Fruit fly (Drosophila melanogaster) whole organism, embryonic: ENCODE measurements around the gene Spn27A.

Experiments
- BEAF-32 ChIP-seq: fragments of 200-800 bp; sonication (Bioruptor generic); optimal IDR thresholded peaks from 3 replicates; lab custom pipeline; 2017; ENCODE audit warnings: missing biosample characterization, missing genetic modification characterization, mild to moderate bottlenecking, moderate library complexity, missing genetic modification reagents
- Blimp-1 ChIP-seq: fragments of 200-800 bp; sonication (Bioruptor generic); optimal IDR thresholded peaks from 3 replicates; lab custom pipeline; 2018; ENCODE audit warnings: missing biosample characterization, missing genetic modification characterization, mild to moderate bottlenecking, moderate library complexity, missing genetic modification reagents
- CG11695 ChIP-seq: fragments of 200-800 bp; sonication (Bioruptor generic); IDR thresholded peaks from 3 replicates; pipeline ENCODE4 v1.3.6; 2022; ENCODE audit warnings: missing biosample characterization, missing genetic modification characterization
- CG11696 ChIP-seq: fragments of 200-800 bp; sonication (Bioruptor generic); IDR thresholded peaks from 2 replicates; pipeline ENCODE4 v1.3.6; 2022; ENCODE audit warnings: missing biosample characterization, missing genetic modification characterization
- CG13123 ChIP-seq: fragments of 200-800 bp; sonication (Bioruptor generic); optimal IDR thresholded peaks from 2 replicates; lab custom pipeline; 2016; ENCODE audit warnings: missing biosample characterization, missing genetic modification characterization
- CG13287 ChIP-seq: fragments of 200-800 bp; sonication (Bioruptor generic); IDR thresholded peaks from 2 replicates; pipeline ENCODE4 v1.3.6; 2022; ENCODE audit warnings: missing biosample characterization, missing genetic modification characterization; ENCODE audit not compliant: partially characterized antibody
- CG13296 ChIP-seq: fragments of 200-800 bp; sonication (Bioruptor generic); optimal IDR thresholded peaks from 3 replicates; lab custom pipeline; 2018; ENCODE audit warnings: missing biosample characterization, mild to moderate bottlenecking, missing genetic modification characterization
- CG15514 ChIP-seq: fragments of 200-800 bp; sonication (Bioruptor generic); optimal IDR thresholded peaks from 3 replicates; lab custom pipeline; 2017; ENCODE audit warnings: missing biosample characterization, missing genetic modification characterization, mild to moderate bottlenecking, moderate library complexity, missing genetic modification reagents
- CG1602 ChIP-seq: fragments of 200-800 bp; sonication (Bioruptor generic); optimal IDR thresholded peaks from 3 replicates; lab custom pipeline; 2016; ENCODE audit warnings: missing biosample characterization, missing genetic modification characterization
- CG16863 ChIP-seq: fragments of 200-800 bp; sonication (Bioruptor generic); optimal IDR thresholded peaks from 3 replicates; lab custom pipeline; 2016; ENCODE audit warnings: missing biosample characterization, missing genetic modification characterization
- CG30431 ChIP-seq: fragments of 200-800 bp; sonication (Bioruptor generic); optimal IDR thresholded peaks from 2 replicates; lab custom pipeline; 2017; ENCODE audit warnings: missing biosample characterization, missing genetic modification characterization
- CG31388 ChIP-seq: fragments of 200-800 bp; sonication (Bioruptor generic); optimal IDR thresholded peaks from 2 replicates; lab custom pipeline; 2016; ENCODE audit warnings: missing biosample characterization, missing genetic modification characterization
- CG31441 ChIP-seq: fragments of 200-800 bp; sonication (Bioruptor generic); IDR thresholded peaks from 2 replicates; pipeline ENCODE4 v1.3.6; 2022; ENCODE audit warnings: missing biosample characterization, missing genetic modification characterization
- CG34376 ChIP-seq: fragments of 200-800 bp; sonication (Bioruptor generic); optimal IDR thresholded peaks from 2 replicates; lab custom pipeline; 2018; ENCODE audit warnings: missing biosample characterization, mild to moderate bottlenecking, missing genetic modification characterization
- CG3995 ChIP-seq: fragments of 200-800 bp; sonication (Bioruptor generic); optimal IDR thresholded peaks from 3 replicates; lab custom pipeline; 2016; ENCODE audit warnings: missing biosample characterization, missing genetic modification characterization
- CG4404 ChIP-seq: fragments of 200-800 bp; sonication (Bioruptor generic); IDR thresholded peaks from 2 replicates; pipeline ENCODE4 v1.3.6; 2022; ENCODE audit warnings: missing biosample characterization, missing genetic modification characterization
- CG8478 ChIP-seq: fragments of >200 bp; optimal IDR thresholded peaks from 2 replicates; lab custom pipeline; 2018
- CG9609 ChIP-seq: fragments of 200-800 bp; sonication (Bioruptor generic); optimal IDR thresholded peaks from 3 replicates; lab custom pipeline; 2016; ENCODE audit warnings: missing biosample characterization, missing genetic modification characterization
- CG9727 ChIP-seq: fragments of 200-800 bp; sonication (Bioruptor generic); optimal IDR thresholded peaks from 3 replicates; lab custom pipeline; 2017; ENCODE audit warnings: missing biosample characterization, mild to moderate bottlenecking, missing genetic modification characterization
- Dad ChIP-seq: fragments of 200-800 bp; sonication (Bioruptor generic); optimal IDR thresholded peaks from 3 replicates; lab custom pipeline; 2016; ENCODE audit warnings: missing biosample characterization, missing genetic modification characterization
- Dip2 ChIP-seq: fragments of 200-800 bp; sonication (Bioruptor generic); IDR thresholded peaks from 2 replicates; pipeline ENCODE4 v1.3.6; 2022; ENCODE audit warnings: missing biosample characterization, missing genetic modification characterization
- E2f2 ChIP-seq: fragments of 200-800 bp; sonication (Bioruptor generic); IDR thresholded peaks from 2 replicates; pipeline ENCODE4 v1.3.6; 2022; ENCODE audit warnings: missing biosample characterization, missing genetic modification characterization
- GATAe ChIP-seq: fragments of 200-800 bp; sonication (Bioruptor generic); conservative IDR thresholded peaks from 2 replicates; pipeline ENCODE4 v1.3.6; 2022; ENCODE audit warnings: missing biosample characterization, missing genetic modification characterization
- H2.0 ChIP-seq: fragments of 200-800 bp; sonication (Bioruptor generic); IDR thresholded peaks from 2 replicates; pipeline ENCODE4 v1.3.6; 2022; ENCODE audit warnings: missing biosample characterization, missing genetic modification characterization
- Hmr ChIP-seq: fragments of 200-800 bp; sonication (Bioruptor generic); optimal IDR thresholded peaks from 3 replicates; lab custom pipeline; 2017; ENCODE audit warnings: mild to moderate bottlenecking, missing biosample characterization, missing genetic modification reagents, missing genetic modification characterization
- Lpt ChIP-seq: fragments of >200 bp; optimal IDR thresholded peaks from 2 replicates; lab custom pipeline; 2018; ENCODE audit warnings: missing biosample characterization, missing genetic modification characterization
- MBD-R2 ChIP-seq: fragments of 200-800 bp; sonication (Bioruptor generic); IDR thresholded peaks from 2 replicates; pipeline ENCODE4 v1.3.6; 2022; ENCODE audit warnings: missing biosample characterization, missing genetic modification characterization
- Med ChIP-seq: fragments of 200-800 bp; sonication (Bioruptor generic); peaks from one replicate; lab custom pipeline; 2016; ENCODE audit warnings: missing biosample characterization, missing genetic modification characterization, mild to moderate bottlenecking, inconsistent platforms, moderate library complexity
- Mrtf ChIP-seq: fragments of 200-800 bp; sonication (Bioruptor generic); IDR thresholded peaks from 3 replicates; pipeline ENCODE4 v1.3.6; 2022; ENCODE audit warnings: missing biosample characterization, missing genetic modification characterization
- Neu2 ChIP-seq: fragments of 200-800 bp; sonication (Bioruptor generic); optimal IDR thresholded peaks from 3 replicates; lab custom pipeline; 2016; ENCODE audit warnings: missing biosample characterization, missing genetic modification characterization, borderline replicate concordance
- Nf-YB ChIP-seq: fragments of 200-800 bp; sonication (Bioruptor generic); optimal IDR thresholded peaks from 3 replicates; lab custom pipeline; 2019; ENCODE audit warnings: missing biosample characterization, mild to moderate bottlenecking, missing genetic modification characterization, moderate library complexity
- Oli ChIP-seq: fragments of 200-800 bp; sonication (Bioruptor generic); optimal IDR thresholded peaks from 2 replicates; lab custom pipeline; 2018; ENCODE audit warnings: missing biosample characterization, mild to moderate bottlenecking, missing genetic modification characterization, moderate library complexity
- Rx ChIP-seq: fragments of 200-800 bp; sonication (Bioruptor generic); IDR thresholded peaks from 2 replicates; pipeline ENCODE4 v1.3.6; 2022; ENCODE audit warnings: missing biosample characterization, missing genetic modification characterization
- Scr ChIP-seq: fragments of 200-800 bp; sonication (Bioruptor generic); IDR thresholded peaks from 2 replicates; pipeline ENCODE4 v1.3.6; 2022; ENCODE audit warnings: missing biosample characterization, missing genetic modification characterization; ENCODE audit not compliant: partially characterized antibody
- Sin3A ChIP-seq: fragments of >200 bp; optimal IDR thresholded peaks from 2 replicates; lab custom pipeline; 2018
- Sox100B ChIP-seq: fragments of 200-800 bp; sonication (Bioruptor generic); optimal IDR thresholded peaks from 3 replicates; lab custom pipeline; 2018; ENCODE audit warnings: missing biosample characterization, mild to moderate bottlenecking, missing genetic modification characterization
- Tbp ChIP-seq: fragments of >200 bp; optimal IDR thresholded peaks from 2 replicates; lab custom pipeline; 2018; ENCODE audit warnings: missing biosample characterization, missing genetic modification characterization
- ac ChIP-seq: fragments of 200-800 bp; sonication (Bioruptor generic); optimal IDR thresholded peaks from 3 replicates; lab custom pipeline; 2017; ENCODE audit warnings: missing biosample characterization, mild to moderate bottlenecking, missing genetic modification characterization
- aop ChIP-seq: fragments of 200-800 bp; sonication (Bioruptor generic); IDR thresholded peaks from 2 replicates; pipeline ENCODE4 v1.3.6; 2022; ENCODE audit warnings: missing biosample characterization, missing genetic modification characterization
- da ChIP-seq: fragments of 200-800 bp; sonication (Bioruptor generic); optimal IDR thresholded peaks from 2 replicates; lab custom pipeline; 2016; ENCODE audit warnings: missing biosample characterization, missing genetic modification characterization
- disco-r ChIP-seq: fragments of 200-800 bp; sonication (Bioruptor generic); optimal IDR thresholded peaks from 2 replicates; lab custom pipeline; 2016; ENCODE audit warnings: missing biosample characterization, missing genetic modification characterization
- fd102C ChIP-seq: fragments of 200-800 bp; sonication (Bioruptor generic); optimal IDR thresholded peaks from 2 replicates; lab custom pipeline; 2018; ENCODE audit warnings: missing biosample characterization, mild to moderate bottlenecking, missing genetic modification characterization, moderate library complexity
- gsb ChIP-seq: fragments of 200-800 bp; sonication (Bioruptor generic); IDR thresholded peaks from 2 replicates; pipeline ENCODE4 v1.3.6; 2022; ENCODE audit warnings: missing biosample characterization, missing genetic modification characterization
- gt ChIP-seq: fragments of 200-800 bp; sonication (Bioruptor generic); IDR thresholded peaks from 2 replicates; pipeline ENCODE4 v1.3.6; 2022; ENCODE audit warnings: missing biosample characterization, missing genetic modification characterization
- ham ChIP-seq: fragments of 200-800 bp; sonication (Bioruptor generic); IDR thresholded peaks from 2 replicates; pipeline ENCODE4 v1.3.6; 2022; ENCODE audit warnings: missing biosample characterization, missing genetic modification characterization
- her ChIP-seq: fragments of 200-800 bp; sonication (Bioruptor generic); optimal IDR thresholded peaks from 2 replicates; lab custom pipeline; 2016; ENCODE audit warnings: missing biosample characterization, missing genetic modification characterization
- kah ChIP-seq: fragments of 200-800 bp; sonication (Bioruptor generic); optimal IDR thresholded peaks from 2 replicates; lab custom pipeline; 2018; ENCODE audit warnings: missing biosample characterization, mild to moderate bottlenecking, missing genetic modification characterization
- kay ChIP-seq: fragments of 200-800 bp; sonication (Bioruptor generic); optimal IDR thresholded peaks from 2 replicates; lab custom pipeline; 2016; ENCODE audit warnings: missing biosample characterization, missing genetic modification characterization
- lilli ChIP-seq: fragments of 200-800 bp; sonication (Bioruptor generic); optimal IDR thresholded peaks from 3 replicates; lab custom pipeline; 2016; ENCODE audit warnings: missing biosample characterization, missing genetic modification characterization
- pzg ChIP-seq: fragments of 200-800 bp; sonication (Bioruptor generic); optimal IDR thresholded peaks from 3 replicates; lab custom pipeline; 2018; ENCODE audit warnings: missing biosample characterization, mild to moderate bottlenecking, missing genetic modification characterization, moderate library complexity
- sens ChIP-seq: fragments of 200-800 bp; sonication (Bioruptor generic); peaks from one replicate; lab custom pipeline; 2016; ENCODE audit warnings: missing biosample characterization, missing genetic modification characterization
- sim ChIP-seq: fragments of 200-800 bp; sonication (Bioruptor generic); IDR thresholded peaks from 2 replicates; pipeline ENCODE4 v1.3.6; 2022; ENCODE audit warnings: missing biosample characterization, missing genetic modification characterization
- wek ChIP-seq: fragments of 200-800 bp; sonication (Bioruptor generic); optimal IDR thresholded peaks from 3 replicates; lab custom pipeline; 2018; ENCODE audit warnings: missing biosample characterization, mild to moderate bottlenecking, missing genetic modification characterization, moderate library complexity

Gene Spn27A

DNA sequence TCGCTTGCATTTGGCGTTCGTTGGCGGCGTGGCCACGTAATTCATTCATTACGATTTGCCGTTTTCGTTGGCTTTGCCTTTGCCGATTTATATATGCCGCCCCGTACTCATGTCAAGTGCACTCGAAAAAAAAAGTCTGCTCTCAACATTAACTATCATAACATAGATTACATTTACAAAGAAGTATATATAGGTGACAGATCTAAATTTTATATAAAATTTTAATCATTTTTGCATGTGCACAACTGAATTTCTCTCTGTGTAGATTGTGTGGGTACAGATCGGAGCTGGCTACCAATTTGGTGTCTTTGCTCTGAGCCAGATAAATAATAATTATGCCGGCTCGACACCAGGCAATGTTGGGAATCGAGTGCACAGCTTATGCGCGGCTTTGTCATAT lies 25.2 kb upstream of the Spn27A start (continued):
- no peak for TF ChIP-seq Scr (GFP tag; lab: Robert Waterston, UW)
- peak; percentile 84 for TF ChIP-seq Med (GFP tag; lab: Kevin White, UChicago)
- TF ChIP-seq CG11696 (GFP tag; lab: Robert Waterston, UW), result no peak
- TF ChIP-seq CG13123 (GFP tag; lab: Kevin White, UChicago), result peak; percentile 2
- no peak for TF ChIP-seq fd102C
- no peak for TF ChIP-seq gt (GFP tag; lab: Robert Waterston, UW)
- TF ChIP-seq lilli (GFP tag; lab: Kevin White, UChicago), result peak; percentile 44
- TF ChIP-seq GATAe (GFP tag; lab: Robert Waterston, UW), result no peak
- TF ChIP-seq Tbp (GFP tag; lab: Kevin White, UChicago), result no peak
- no peak for TF ChIP-seq CG3995 (GFP tag; lab: Kevin White, UChicago)
- no peak for TF ChIP-seq ham (GFP tag; lab: Robert Waterston, UW)
- no peak for TF ChIP-seq BEAF-32
- TF ChIP-seq sens (GFP tag; lab: Kevin White, UChicago), result peak; percentile 49
- no peak for TF ChIP-seq gsb (GFP tag; lab: Robert Waterston, UW)
- TF ChIP-seq CG13296 (GFP tag; lab: Kevin White, UChicago), result no peak
- peak; percentile 35 for TF ChIP-seq CG1602 (GFP tag; lab: Kevin White, UChicago)
- TF ChIP-seq CG4404 (GFP tag; lab: Robert Waterston, UW), result peak; percentile 56
- TF ChIP-seq H2.0 (GFP tag; lab: Robert Waterston, UW), result peak; percentile 40
- TF ChIP-seq Dad, result no peak
- TF ChIP-seq CG8478 (lab: Kevin White, UChicago), result no peak
- no peak for TF ChIP-seq CG34376 (GFP tag; lab: Kevin White, UChicago)
- peak; percentile 62; the same call in 1 of the 3 replicates for TF ChIP-seq Mrtf
- no peak for TF ChIP-seq MBD-R2 (GFP tag; lab: Robert Waterston, UW)
- TF ChIP-seq Oli (tag; lab: Kevin White, UChicago), result peak; percentile 53
- TF ChIP-seq CG11695 (GFP tag; lab: Robert Waterston, UW), result peak; percentile 20; the same call in 1 of the 3 replicates
- TF ChIP-seq CG9727 (GFP tag; lab: Kevin White, UChicago), result peak; percentile 62
- TF ChIP-seq Lpt, result no peak
- peak; percentile 33; the same call in 1 of the 2 replicates for TF ChIP-seq Rx (GFP tag; lab: Robert Waterston, UW)
- no peak for TF ChIP-seq wek (GFP tag; lab: Kevin White, UChicago)
- TF ChIP-seq CG31441 (GFP tag; lab: Robert Waterston, UW), result peak; percentile 62
- no peak for TF ChIP-seq sim (GFP tag; lab: Robert Waterston, UW)
- TF ChIP-seq CG9609 (GFP tag; lab: Kevin White, UChicago), result no peak
- no peak for TF ChIP-seq Dip2
- peak; percentile 23 for TF ChIP-seq Sox100B
- peak; percentile 45 for TF ChIP-seq Blimp-1 (GFP tag; lab: Kevin White, UChicago)
- TF ChIP-seq Hmr (GFP tag; lab: Kevin White, UChicago), result peak; percentile 16
- no peak for TF ChIP-seq Sin3A
- peak; percentile 29; the same call in 1 of the 2 replicates for TF ChIP-seq E2f2
- no peak for TF ChIP-seq pzg (GFP tag; lab: Kevin White, UChicago)
- no peak for TF ChIP-seq CG30431
- TF ChIP-seq kay, result no peak
- no peak for TF ChIP-seq disco-r (GFP tag; lab: Kevin White, UChicago)
- no peak for TF ChIP-seq aop (GFP tag; lab: Robert Waterston, UW)
- no peak for TF ChIP-seq CG15514 (GFP tag; lab: Kevin White, UChicago)
- TF ChIP-seq CG16863 (GFP tag; lab: Kevin White, UChicago), result peak; percentile 8
- no peak for TF ChIP-seq Nf-YB (GFP tag; lab: Kevin White, UChicago)
- TF ChIP-seq kah (GFP tag; lab: Kevin White, UChicago), result no peak
- TF ChIP-seq ac, result no peak
- no peak for TF ChIP-seq da
- TF ChIP-seq Neu2, result no peak
- no peak for TF ChIP-seq her (GFP tag; lab: Kevin White, UChicago)
- TF ChIP-seq CG13287 (GFP tag; lab: Robert Waterston, UW), result no peak
- no peak for TF ChIP-seq CG31388 (GFP tag; lab: Kevin White, UChicago)
